Worm (Caenorhabditis elegans) whole organism, early embryonic: ENCODE data around the gene kin-36.

Experiments used
- F13C5.2 ChIP-seq: sonication (generic microtip); optimal IDR thresholded peaks from 2 replicates; lab custom pipeline; 2017; ENCODE audit warnings: mild to moderate bottlenecking, missing genetic modification characterization, inconsistent platforms, missing compliant biosample characterization
- ama-1 ChIP-seq: fragments of 150-350 bp; optimal IDR thresholded peaks from 2 replicates; lab custom pipeline; 2014
- flt-1 ChIP-seq: fragments of 200-800 bp; sonication (Bioruptor generic); IDR thresholded peaks from 2 replicates; pipeline ENCODE4 v1.3.6; 2022; ENCODE audit warnings: missing genetic modification characterization, missing compliant biosample characterization
- hmg-4 ChIP-seq: fragments of 200-800 bp; sonication (Bioruptor generic); optimal IDR thresholded peaks from 2 replicates; lab custom pipeline; 2018; ENCODE audit warnings: mild to moderate bottlenecking, missing genetic modification characterization, missing compliant biosample characterization
- hnd-1 ChIP-seq: sonication (generic microtip); optimal IDR thresholded peaks from 2 replicates; lab custom pipeline; 2016; ENCODE audit warnings: missing genetic modification characterization, missing compliant biosample characterization
- scrt-1 ChIP-seq: fragments of 200-800 bp; sonication (Bioruptor generic); IDR thresholded peaks from 2 replicates; pipeline ENCODE4 v1.3.6; 2022; ENCODE audit warnings: missing genetic modification characterization, missing compliant biosample characterization
- tbx-37 ChIP-seq: fragments of 200-800 bp; sonication (Bioruptor generic); conservative IDR thresholded peaks from 2 replicates; pipeline ENCODE4 v1.3.6; 2022; ENCODE audit warnings: missing genetic modification reagents, missing genetic modification characterization, missing compliant biosample characterization

DNA sequence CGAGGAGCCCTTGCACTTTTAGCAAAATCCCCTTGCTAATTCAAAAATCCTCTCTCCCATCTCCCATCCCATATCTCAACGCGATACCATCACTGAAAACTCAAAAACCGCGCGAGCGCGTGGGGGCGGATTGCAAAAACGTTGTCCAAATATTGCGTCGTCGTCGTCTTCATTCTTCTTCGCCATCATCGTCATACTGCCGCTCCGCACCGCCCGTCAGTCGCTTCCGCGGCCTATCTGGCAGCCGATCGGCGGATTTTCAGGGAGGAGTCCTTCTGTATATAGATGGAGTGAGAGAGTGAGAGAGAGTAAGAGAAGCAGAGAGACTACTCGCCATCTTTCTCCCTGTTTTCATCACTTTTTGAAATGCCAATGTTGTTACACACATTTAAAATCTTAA, 8.1 kb downstream of the kin-36 start:
- TF ChIP-seq F13C5.2 (tag; lab: Kevin White, UChicago) (no peak), hmg-4 (GFP tag; lab: Kevin White, UChicago) (no peak), scrt-1 (no peak), ama-1 (lab: Kevin White, UChicago) (no peak), tbx-37 (GFP tag; lab: Robert Waterston, UW) (no peak), flt-1 (GFP tag; lab: Robert Waterston, UW) (no peak), hnd-1 (tag; lab: Kevin White, UChicago) (no peak)
